Fruit fly (Drosophila melanogaster) whole organism, embryonic: ENCODE measurements around the gene asl.
A peak's percentile ranks its signal among the peaks of the same experiment; 100 is the strongest.

Experiments used
- CG10267 ChIP-seq: fragments of 200-800 bp; sonication (Bioruptor generic); optimal IDR thresholded peaks from 2 replicates; lab custom pipeline; 2018; ENCODE audit warnings: missing biosample characterization, mild to moderate bottlenecking, missing genetic modification characterization, moderate library complexity
- CG13624 ChIP-seq: fragments of 200-800 bp; sonication (Bioruptor generic); optimal IDR thresholded peaks from 2 replicates; lab custom pipeline; 2016; ENCODE audit warnings: missing biosample characterization, missing genetic modification characterization
- CG14441 ChIP-seq: fragments of 200-800 bp; sonication (Bioruptor generic); IDR thresholded peaks from 2 replicates; pipeline ENCODE4 v1.3.6; 2022; ENCODE audit warnings: missing biosample characterization, missing genetic modification characterization
- CG17802 ChIP-seq: fragments of 200-800 bp; sonication (Bioruptor generic); optimal IDR thresholded peaks from 2 replicates; lab custom pipeline; 2018; ENCODE audit warnings: missing biosample characterization, mild to moderate bottlenecking, missing genetic modification characterization, moderate library complexity
- CG32772 ChIP-seq: fragments of 200-800 bp; sonication (Bioruptor generic); IDR thresholded peaks from 2 replicates; pipeline ENCODE4 v1.3.6; 2022; ENCODE audit warnings: missing biosample characterization, missing genetic modification characterization
- CG3407 ChIP-seq: fragments of 200-800 bp; sonication (Bioruptor generic); optimal IDR thresholded peaks from 2 replicates; lab custom pipeline; 2018; ENCODE audit warnings: missing biosample characterization, mild to moderate bottlenecking, missing genetic modification characterization
- CG3838 ChIP-seq: fragments of 200-800 bp; sonication (Bioruptor generic); optimal IDR thresholded peaks from 3 replicates; lab custom pipeline; 2016; ENCODE audit warnings: missing biosample characterization, missing genetic modification characterization
- CG3995 ChIP-seq: fragments of 200-800 bp; sonication (Bioruptor generic); optimal IDR thresholded peaks from 3 replicates; lab custom pipeline; 2016; ENCODE audit warnings: missing biosample characterization, missing genetic modification characterization
- CG4282 ChIP-seq: fragments of 200-800 bp; sonication (Bioruptor generic); optimal IDR thresholded peaks from 2 replicates; lab custom pipeline; 2016; ENCODE audit warnings: missing biosample characterization, missing genetic modification characterization
- CG43689 ChIP-seq: fragments of 200-800 bp; sonication (Bioruptor generic); IDR thresholded peaks from 2 replicates; pipeline ENCODE4 v1.3.6; 2022; ENCODE audit warnings: missing biosample characterization, missing genetic modification characterization
- CG4707 ChIP-seq: fragments of 200-800 bp; sonication (Bioruptor generic); optimal IDR thresholded peaks from 2 replicates; lab custom pipeline; 2018; ENCODE audit warnings: missing biosample characterization, mild to moderate bottlenecking, missing genetic modification characterization, moderate library complexity
- CG4854 ChIP-seq: fragments of 200-800 bp; sonication (Bioruptor generic); optimal IDR thresholded peaks from 2 replicates; lab custom pipeline; 2016; ENCODE audit warnings: missing biosample characterization, missing genetic modification characterization, inconsistent platforms
- CG6175 ChIP-seq: fragments of 200-800 bp; sonication (Bioruptor generic); IDR thresholded peaks from 3 replicates; pipeline ENCODE4 v1.3.6; 2022; ENCODE audit warnings: missing biosample characterization, missing genetic modification characterization
- CG7839 ChIP-seq: fragments of 200-800 bp; sonication (Bioruptor generic); optimal IDR thresholded peaks from 3 replicates; lab custom pipeline; 2018; ENCODE audit warnings: missing biosample characterization, mild to moderate bottlenecking, missing genetic modification characterization, moderate library complexity
- CG8290 ChIP-seq, 3 experiments: fragments of 200-800 bp; sonication (Bioruptor generic); optimal IDR thresholded peaks; 2 replicates each; lab custom pipeline; 2016 to 2019; ENCODE audit warnings: missing biosample characterization in 3 of 3, missing genetic modification characterization in 3 of 3, mild to moderate bottlenecking in 2 of 3, moderate library complexity in 1 of 3
- Camta ChIP-seq: fragments of 200-800 bp; sonication (Bioruptor generic); optimal IDR thresholded peaks from 2 replicates; lab custom pipeline; 2016; ENCODE audit warnings: missing biosample characterization, missing genetic modification characterization
- D ChIP-seq, 2 experiments: fragments of 200-800 bp in 1 of 2; fragments of >200 bp in 1 of 2; sonication (Bioruptor generic) in 1 of 2; optimal IDR thresholded peaks; 2 replicates in 1 of 2; 3 replicates in 1 of 2; lab custom pipeline; 2017; ENCODE audit warnings: mild to moderate bottlenecking in 1 of 2, missing biosample characterization in 1 of 2, missing genetic modification characterization in 1 of 2, missing genetic modification reagents in 1 of 2
- D19B ChIP-seq: fragments of 200-800 bp; sonication (Bioruptor generic); optimal IDR thresholded peaks from 2 replicates; lab custom pipeline; 2017; ENCODE audit warnings: missing biosample characterization, mild to moderate bottlenecking, missing genetic modification characterization
- Dbx ChIP-seq: fragments of 200-800 bp; sonication (Bioruptor generic); IDR thresholded peaks from 3 replicates; pipeline ENCODE4 v1.3.6; 2022; ENCODE audit warnings: missing biosample characterization, missing genetic modification characterization
- Dek ChIP-seq: fragments of 200-800 bp; sonication (Bioruptor generic); optimal IDR thresholded peaks from 3 replicates; lab custom pipeline; 2019; ENCODE audit warnings: missing biosample characterization, mild to moderate bottlenecking, missing genetic modification characterization, moderate library complexity
- Dfd ChIP-seq, 2 experiments: fragments of >200 bp; optimal IDR thresholded peaks; 2 replicates each; lab custom pipeline; 2017; ENCODE audit warnings: missing biosample characterization in 2 of 2, missing genetic modification characterization in 2 of 2
- Drgx ChIP-seq: fragments of 200-800 bp; sonication (Bioruptor generic); IDR thresholded peaks from 2 replicates; pipeline ENCODE4 v1.3.6; 2022; ENCODE audit warnings: missing biosample characterization, missing genetic modification characterization
- Ets65A ChIP-seq: fragments of 200-800 bp; sonication (Bioruptor generic); peaks from one replicate; lab custom pipeline; 2016; ENCODE audit warnings: missing biosample characterization, missing genetic modification characterization
- GATAe ChIP-seq: fragments of 200-800 bp; sonication (Bioruptor generic); conservative IDR thresholded peaks from 2 replicates; pipeline ENCODE4 v1.3.6; 2022; ENCODE audit warnings: missing biosample characterization, missing genetic modification characterization
- Lpt ChIP-seq: fragments of >200 bp; optimal IDR thresholded peaks from 2 replicates; lab custom pipeline; 2018; ENCODE audit warnings: missing biosample characterization, missing genetic modification characterization
- Pdp1 ChIP-seq, 2 experiments: fragments of 200-800 bp; sonication (Bioruptor generic); optimal IDR thresholded peaks; 3 replicates each; lab custom pipeline; 2016; ENCODE audit warnings: missing biosample characterization in 2 of 2, missing genetic modification characterization in 2 of 2, mild to moderate bottlenecking in 1 of 2, moderate library complexity in 1 of 2
- al ChIP-seq: fragments of 200-800 bp; sonication (Bioruptor generic); IDR thresholded peaks from 2 replicates; pipeline ENCODE4 v1.3.6; 2022; ENCODE audit warnings: missing biosample characterization, missing genetic modification characterization
- ara ChIP-seq: fragments of 200-800 bp; sonication (Bioruptor generic); IDR thresholded peaks from 2 replicates; pipeline ENCODE4 v1.3.6; 2022; ENCODE audit warnings: missing biosample characterization, missing genetic modification characterization
- chn ChIP-seq: fragments of 200-800 bp; sonication (Bioruptor generic); optimal IDR thresholded peaks from 2 replicates; lab custom pipeline; 2016; ENCODE audit warnings: missing biosample characterization, missing genetic modification characterization
- corto ChIP-seq: fragments of 200-800 bp; sonication (Bioruptor generic); optimal IDR thresholded peaks from 2 replicates; lab custom pipeline; 2016; ENCODE audit warnings: missing biosample characterization, mild to moderate bottlenecking, missing genetic modification characterization, moderate library complexity
- fd3F ChIP-seq: fragments of 200-800 bp; sonication (Bioruptor generic); optimal IDR thresholded peaks from 2 replicates; lab custom pipeline; 2018; ENCODE audit warnings: missing biosample characterization, mild to moderate bottlenecking, missing genetic modification characterization, moderate library complexity
- gce ChIP-seq: fragments of 200-800 bp; sonication (Bioruptor generic); IDR thresholded peaks from 3 replicates; pipeline ENCODE4 v1.3.6; 2022; ENCODE audit warnings: missing biosample characterization, missing genetic modification characterization
- h ChIP-seq: fragments of >200 bp; optimal IDR thresholded peaks from 2 replicates; lab custom pipeline; 2017
- maf-S ChIP-seq: fragments of 200-800 bp; sonication (Bioruptor generic); optimal IDR thresholded peaks from 2 replicates; lab custom pipeline; 2016; ENCODE audit warnings: missing biosample characterization, missing genetic modification characterization
- oc ChIP-seq: fragments of 200-800 bp; sonication (Bioruptor generic); optimal IDR thresholded peaks from 2 replicates; lab custom pipeline; 2018; ENCODE audit warnings: missing biosample characterization, mild to moderate bottlenecking, missing genetic modification characterization, moderate library complexity
- pan ChIP-seq, 4 experiments: fragments of >200 bp in 3 of 4; fragments of 200-800 bp in 1 of 4; sonication (Bioruptor generic) in 1 of 4; optimal IDR thresholded peaks in 3 of 4; IDR thresholded peaks in 1 of 4; 2 replicates each; pipeline versions ENCODE4 v1.3.6 to Lab custom; 2017 to 2022; ENCODE audit warnings: missing biosample characterization in 2 of 4, missing genetic modification characterization in 2 of 4, mixed read lengths in 1 of 4
- row ChIP-seq: fragments of 200-800 bp; sonication (Bioruptor generic); IDR thresholded peaks from 3 replicates; pipeline ENCODE4 v1.3.6; 2022; ENCODE audit warnings: missing biosample characterization, missing genetic modification characterization
- salm ChIP-seq: fragments of 200-800 bp; sonication (Bioruptor generic); optimal IDR thresholded peaks from 2 replicates; lab custom pipeline; 2018; ENCODE audit warnings: missing biosample characterization, mild to moderate bottlenecking, missing genetic modification characterization
- sim ChIP-seq: fragments of 200-800 bp; sonication (Bioruptor generic); IDR thresholded peaks from 2 replicates; pipeline ENCODE4 v1.3.6; 2022; ENCODE audit warnings: missing biosample characterization, missing genetic modification characterization
- slou ChIP-seq: fragments of 200-800 bp; sonication (Bioruptor generic); optimal IDR thresholded peaks from 3 replicates; lab custom pipeline; 2016; ENCODE audit warnings: missing biosample characterization, missing genetic modification characterization
- stwl ChIP-seq: fragments of 200-800 bp; sonication (Bioruptor generic); optimal IDR thresholded peaks from 3 replicates; lab custom pipeline; 2018; ENCODE audit warnings: missing biosample characterization, mild to moderate bottlenecking, missing genetic modification characterization, moderate library complexity
- sug ChIP-seq: fragments of 200-800 bp; optimal IDR thresholded peaks from 2 replicates; lab custom pipeline; 2019; ENCODE audit warnings: missing biosample characterization, mild to moderate bottlenecking, missing genetic modification characterization, moderate library complexity
- trh ChIP-seq: fragments of 200-800 bp; sonication (Bioruptor generic); optimal IDR thresholded peaks from 2 replicates; lab custom pipeline; 2016; ENCODE audit warnings: missing biosample characterization, missing genetic modification characterization
- usp ChIP-seq: fragments of >200 bp; optimal IDR thresholded peaks from 2 replicates; lab custom pipeline; 2017; ENCODE audit warnings: missing biosample characterization, missing genetic modification characterization

The asl gene

DNA sequence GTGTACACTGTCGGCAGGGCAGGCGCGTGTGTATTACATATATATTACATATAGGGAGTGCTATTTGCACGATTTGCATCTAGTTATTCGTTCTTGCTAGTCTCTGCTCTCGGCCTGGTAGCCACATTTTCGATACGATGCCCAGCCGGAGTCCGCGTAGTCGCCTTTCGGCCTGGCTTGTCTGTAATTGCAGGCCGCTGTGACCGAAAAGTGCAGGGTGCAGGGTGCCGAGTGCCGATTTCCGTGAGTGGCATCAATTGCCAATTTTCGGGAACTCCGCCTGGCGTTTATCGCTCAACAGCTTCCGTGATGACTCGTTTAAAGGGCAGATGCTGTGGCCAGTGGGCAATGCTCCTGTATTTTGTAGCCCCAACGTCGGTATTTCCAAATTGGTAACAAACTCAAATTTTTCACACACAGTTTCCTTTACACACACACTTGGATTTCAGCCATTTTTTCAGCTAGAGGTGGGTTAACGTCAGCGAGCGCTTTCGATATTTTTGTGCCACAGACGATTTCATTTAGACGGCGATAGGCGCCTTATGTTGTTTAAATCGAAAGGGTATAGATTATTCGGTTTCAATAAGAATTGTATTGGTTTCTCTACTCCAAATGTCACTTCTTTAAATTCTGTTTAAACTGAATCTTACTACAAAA is 18.4 kb downstream of the asl start, which contains the start of gene CG2926 (continued):
- no peak for TF ChIP-seq CG6175 (GFP tag; lab: Robert Waterston, UW)
- TF ChIP-seq CG10267: no peak
- TF ChIP-seq Dfd (GFP tag; optimal IDR thresholded peaks at IDR 0.05; lab: Kevin White, UChicago): no peak
- peak; percentile 62 for TF ChIP-seq Dbx
- TF ChIP-seq CG32772 (GFP tag; lab: Robert Waterston, UW): no peak
- TF ChIP-seq CG3407 (GFP tag; lab: Kevin White, UChicago): no peak
- peak; percentile 90 for TF ChIP-seq row (GFP tag; lab: Robert Waterston, UW)
- no peak for TF ChIP-seq D (optimal IDR thresholded peaks at IDR 0.05; lab: Kevin White, UChicago)
- TF ChIP-seq D (GFP tag; optimal IDR thresholded peaks at IDR 0.05; lab: Kevin White, UChicago): no peak
- TF ChIP-seq Lpt (GFP tag; lab: Kevin White, UChicago): no peak
- no peak for TF ChIP-seq Drgx
- TF ChIP-seq usp (GFP tag; lab: Kevin White, UChicago): no peak
- peak in 1 of 2 experiments; percentile 26 for TF ChIP-seq Pdp1 (GFP tag; optimal IDR thresholded peaks at IDR 0.05; lab: Kevin White, UChicago)
- TF ChIP-seq sug (tag; lab: Kevin White, UChicago): no peak
- TF ChIP-seq CG4282 (GFP tag; lab: Kevin White, UChicago): peak; percentile 15
- TF ChIP-seq CG4854: no peak
- peak; percentile 20 for TF ChIP-seq maf-S (GFP tag; lab: Kevin White, UChicago)
- no peak for TF ChIP-seq gce (GFP tag; lab: Robert Waterston, UW)
- no peak for TF ChIP-seq Dek (tag; lab: Kevin White, UChicago)
- no peak for TF ChIP-seq CG3838 (GFP tag; lab: Kevin White, UChicago)
- peak; percentile 40 for TF ChIP-seq CG13624 (GFP tag; lab: Kevin White, UChicago)
- no peak for TF ChIP-seq pan (optimal IDR thresholded peaks at IDR 0.05; lab: Kevin White, UChicago)
- TF ChIP-seq pan (GFP tag; optimal IDR thresholded peaks at IDR 0.05 in 1 of 2, IDR thresholded peaks at IDR 0.05 in 1 of 2): peak in 1 of 2 experiments; percentile 16
- TF ChIP-seq GATAe (GFP tag; lab: Robert Waterston, UW): no peak
- TF ChIP-seq CG17802 (tag; lab: Kevin White, UChicago): peak; percentile 48
- no peak for TF ChIP-seq chn (GFP tag; lab: Kevin White, UChicago)
- TF ChIP-seq CG43689 (GFP tag; lab: Robert Waterston, UW): no peak
- peak; percentile 93 for TF ChIP-seq Ets65A
- TF ChIP-seq CG14441 (GFP tag; lab: Robert Waterston, UW): 0 out of 2 replicates have a peak, but pooled peaks have one; percentile 18
- TF ChIP-seq ara: no peak
- TF ChIP-seq fd3F (GFP tag; lab: Kevin White, UChicago): no peak
- TF ChIP-seq Camta (GFP tag; lab: Kevin White, UChicago): no peak
- no peak for TF ChIP-seq CG4707
- TF ChIP-seq stwl (tag; lab: Kevin White, UChicago): no peak
- no peak for TF ChIP-seq sim (GFP tag; lab: Robert Waterston, UW)
- TF ChIP-seq CG7839: no peak
- TF ChIP-seq al (GFP tag; lab: Robert Waterston, UW): peak; percentile 37; the same call in 1 of the 2 replicates
- peak; percentile 16 for TF ChIP-seq slou
- no peak for TF ChIP-seq corto
- TF ChIP-seq CG8290 (GFP tag; optimal IDR thresholded peaks at IDR 0.05; lab: Kevin White, UChicago): no peak
- TF ChIP-seq CG8290 (tag; optimal IDR thresholded peaks at IDR 0.05; lab: Kevin White, UChicago): no peak
- no peak for TF ChIP-seq salm (tag; lab: Kevin White, UChicago)
- TF ChIP-seq h (lab: Kevin White, UChicago): no peak
- TF ChIP-seq oc (tag; lab: Kevin White, UChicago): no peak
- TF ChIP-seq trh (GFP tag; lab: Kevin White, UChicago): no peak
- peak; percentile 65 for TF ChIP-seq CG3995 (GFP tag; lab: Kevin White, UChicago)
- TF ChIP-seq D19B (GFP tag; lab: Kevin White, UChicago): no peak
- TF ChIP-seq, all 482 proteins: peak for 159
